Fruit fly (Drosophila melanogaster) whole organism, prepupa: Measurements from ENCODE around the gene Rfx.

Source experiments
- Blimp-1 ChIP-seq: fragments of 200-800 bp; sonication (Bioruptor generic); optimal IDR thresholded peaks from 3 replicates; lab custom pipeline; 2017; ENCODE audit warnings: missing biosample characterization, missing genetic modification characterization, mild to moderate bottlenecking, moderate library complexity, missing genetic modification reagents
- CG10631 ChIP-seq: fragments of 200-800 bp; sonication (Bioruptor generic); optimal IDR thresholded peaks from 2 replicates; lab custom pipeline; 2016; ENCODE audit warnings: missing biosample characterization, missing genetic modification characterization
- CG10669 ChIP-seq: fragments of 200-800 bp; sonication (Bioruptor generic); optimal IDR thresholded peaks from 3 replicates; lab custom pipeline; 2018; ENCODE audit warnings: missing biosample characterization, mild to moderate bottlenecking, missing genetic modification characterization, moderate library complexity
- CG11762 ChIP-seq: fragments of 200-800 bp; sonication (Bioruptor generic); optimal IDR thresholded peaks from 3 replicates; lab custom pipeline; 2016; ENCODE audit warnings: missing biosample characterization, missing genetic modification characterization; ENCODE audit not compliant: insufficient read depth
- CG15336 ChIP-seq: fragments of 200-800 bp; sonication (Bioruptor generic); IDR thresholded peaks from 2 replicates; pipeline ENCODE4 v1.3.6; 2022; ENCODE audit warnings: missing biosample characterization, missing genetic modification characterization
- CG32006 ChIP-seq: fragments of 200-800 bp; sonication (Bioruptor generic); optimal IDR thresholded peaks from 3 replicates; lab custom pipeline; 2017; ENCODE audit warnings: missing biosample characterization, mild to moderate bottlenecking, missing genetic modification characterization
- CG34406 ChIP-seq: fragments of 200-800 bp; sonication (Bioruptor generic); optimal IDR thresholded peaks from 3 replicates; lab custom pipeline; 2016; ENCODE audit warnings: missing biosample characterization, missing genetic modification characterization
- CG3919 ChIP-seq: fragments of 200-800 bp; sonication (Bioruptor generic); optimal IDR thresholded peaks from 3 replicates; lab custom pipeline; 2016; ENCODE audit warnings: missing biosample characterization, missing genetic modification characterization
- CG4318 ChIP-seq: fragments of 200-800 bp; sonication (Bioruptor generic); optimal IDR thresholded peaks from 3 replicates; lab custom pipeline; 2017; ENCODE audit warnings: missing biosample characterization, mild to moderate bottlenecking, missing genetic modification characterization
- CG6276 ChIP-seq: fragments of 200-800 bp; sonication (Bioruptor generic); optimal IDR thresholded peaks from 2 replicates; lab custom pipeline; 2017; ENCODE audit warnings: missing biosample characterization, mild to moderate bottlenecking, missing genetic modification characterization
- CG6854 ChIP-seq: fragments of 200-800 bp; sonication (Bioruptor generic); optimal IDR thresholded peaks from 2 replicates; lab custom pipeline; 2017; ENCODE audit warnings: missing biosample characterization, mild to moderate bottlenecking, missing genetic modification characterization
- CG7368 ChIP-seq: fragments of 200-800 bp; sonication (Bioruptor generic); optimal IDR thresholded peaks from 3 replicates; lab custom pipeline; 2016; ENCODE audit warnings: missing biosample characterization, missing genetic modification characterization
- CG8119 ChIP-seq: fragments of 200-800 bp; sonication (Bioruptor generic); IDR thresholded peaks from 3 replicates; pipeline ENCODE4 v1.3.6; 2022; ENCODE audit warnings: missing biosample characterization, missing genetic modification characterization
- CG8319 ChIP-seq: fragments of 200-800 bp; sonication (Bioruptor generic); optimal IDR thresholded peaks from 3 replicates; lab custom pipeline; 2016; ENCODE audit warnings: missing biosample characterization, missing genetic modification characterization
- CG9139 ChIP-seq: fragments of 200-800 bp; sonication (Bioruptor generic); optimal IDR thresholded peaks from 3 replicates; lab custom pipeline; 2017; ENCODE audit warnings: missing biosample characterization, mild to moderate bottlenecking, missing genetic modification characterization
- Eip75B ChIP-seq: fragments of 200-800 bp; sonication (Bioruptor generic); optimal IDR thresholded peaks from 3 replicates; lab custom pipeline; 2016; ENCODE audit warnings: missing biosample characterization, missing genetic modification characterization
- Eip78C ChIP-seq: fragments of 200-800 bp; sonication (Bioruptor generic); peaks from one replicate; lab custom pipeline; 2016; ENCODE audit warnings: missing biosample characterization, missing genetic modification characterization
- Eip93F ChIP-seq: fragments of 200-800 bp; sonication (Bioruptor generic); optimal IDR thresholded peaks from 2 replicates; lab custom pipeline; 2016; ENCODE audit warnings: missing biosample characterization, mild to moderate bottlenecking, missing genetic modification characterization
- Ets96B ChIP-seq: fragments of 200-800 bp; optimal IDR thresholded peaks from 2 replicates; lab custom pipeline; 2019; ENCODE audit warnings: missing biosample characterization, mild to moderate bottlenecking, missing genetic modification characterization, moderate library complexity
- Gug ChIP-seq: fragments of 200-800 bp; sonication (Bioruptor generic); IDR thresholded peaks from 2 replicates; pipeline ENCODE4 v1.3.6; 2022; ENCODE audit warnings: missing biosample characterization, missing genetic modification characterization
- Hr38 ChIP-seq: sonication (Bioruptor generic); optimal IDR thresholded peaks from 2 replicates; lab custom pipeline; 2016; ENCODE audit warnings: missing biosample characterization, missing genetic modification characterization
- Hr39 ChIP-seq: fragments of 200-800 bp; sonication (Bioruptor generic); optimal IDR thresholded peaks from 2 replicates; lab custom pipeline; 2016; ENCODE audit warnings: missing biosample characterization, missing genetic modification characterization
- Hr4 ChIP-seq: fragments of 200-800 bp; sonication (Bioruptor generic); optimal IDR thresholded peaks from 3 replicates; lab custom pipeline; 2016; ENCODE audit warnings: missing biosample characterization, missing genetic modification characterization
- Lpt ChIP-seq: fragments of 200-800 bp; sonication (Bioruptor generic); optimal IDR thresholded peaks from 3 replicates; lab custom pipeline; 2016; ENCODE audit warnings: missing biosample characterization, missing genetic modification characterization
- OdsH ChIP-seq: fragments of 200-800 bp; sonication (Bioruptor generic); optimal IDR thresholded peaks from 3 replicates; lab custom pipeline; 2016; ENCODE audit warnings: missing biosample characterization, missing genetic modification characterization
- Sox14 ChIP-seq: fragments of 200-800 bp; sonication (Bioruptor generic); optimal IDR thresholded peaks from 3 replicates; lab custom pipeline; 2016; ENCODE audit warnings: missing biosample characterization, missing genetic modification characterization
- achi ChIP-seq: fragments of 200-800 bp; sonication (Bioruptor generic); optimal IDR thresholded peaks from 3 replicates; lab custom pipeline; 2016; ENCODE audit warnings: missing biosample characterization, missing genetic modification characterization
- dac ChIP-seq: fragments of 200-800 bp; sonication (Bioruptor generic); optimal IDR thresholded peaks from 2 replicates; lab custom pipeline; 2017; ENCODE audit warnings: missing biosample characterization, mild to moderate bottlenecking, missing genetic modification characterization
- dsx ChIP-seq: fragments of 200-800 bp; optimal IDR thresholded peaks from 3 replicates; lab custom pipeline; 2019; ENCODE audit warnings: missing biosample characterization, mild to moderate bottlenecking, missing genetic modification characterization, moderate library complexity; ENCODE audit not compliant: poor library complexity, severe bottlenecking
- fkh ChIP-seq: fragments of 200-800 bp; sonication (Bioruptor generic); optimal IDR thresholded peaks from 3 replicates; lab custom pipeline; 2017; ENCODE audit warnings: missing biosample characterization, mild to moderate bottlenecking, missing genetic modification characterization, moderate library complexity
- lz ChIP-seq: fragments of 200-800 bp; sonication (Bioruptor generic); optimal IDR thresholded peaks from 3 replicates; lab custom pipeline; 2016; ENCODE audit warnings: missing biosample characterization, missing genetic modification characterization
- net ChIP-seq: fragments of 200-800 bp; sonication (Bioruptor generic); optimal IDR thresholded peaks from 3 replicates; lab custom pipeline; 2016; ENCODE audit warnings: missing biosample characterization, missing genetic modification characterization
- pdm3 ChIP-seq: fragments of 200-800 bp; sonication (Bioruptor generic); optimal IDR thresholded peaks from 3 replicates; lab custom pipeline; 2016; ENCODE audit warnings: missing biosample characterization, missing genetic modification characterization
- salr ChIP-seq, 2 experiments: fragments of 200-800 bp; sonication (Bioruptor generic); optimal IDR thresholded peaks; 3 replicates each; lab custom pipeline; 2016 to 2018; ENCODE audit warnings: missing biosample characterization in 2 of 2, missing genetic modification characterization in 2 of 2, mild to moderate bottlenecking in 1 of 2
- svp ChIP-seq: fragments of 200-800 bp; sonication (Bioruptor generic); peaks from one replicate; lab custom pipeline; 2016; ENCODE audit warnings: missing biosample characterization, missing genetic modification characterization
- topi ChIP-seq: fragments of 200-800 bp; sonication (Bioruptor generic); optimal IDR thresholded peaks from 3 replicates; lab custom pipeline; 2016; ENCODE audit warnings: missing biosample characterization, missing genetic modification characterization
- vri ChIP-seq: fragments of 200-800 bp; sonication (Bioruptor generic); optimal IDR thresholded peaks from 3 replicates; lab custom pipeline; 2016; ENCODE audit warnings: missing biosample characterization, mild to moderate bottlenecking, missing genetic modification characterization

The Rfx gene

DNA sequence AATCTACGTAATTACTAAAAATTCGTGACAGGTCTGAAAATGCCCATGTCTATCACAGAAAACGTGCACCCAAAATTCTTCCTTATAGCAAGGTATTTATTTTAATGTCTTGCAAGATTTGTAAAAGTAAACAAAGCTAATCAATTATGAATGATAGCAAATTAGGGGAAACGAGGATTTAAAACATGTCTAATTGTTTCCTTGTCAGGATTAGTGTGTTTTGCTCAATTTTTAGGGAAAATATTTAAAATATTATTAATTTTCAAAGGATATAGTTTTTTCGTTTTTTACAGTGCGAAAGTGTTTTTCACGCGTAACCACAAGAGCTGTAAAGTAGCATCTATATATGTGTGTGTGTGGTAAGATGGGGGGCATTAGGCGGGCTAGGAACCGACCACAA, 1.1 kb upstream of the Rfx start:
- no peak for TF ChIP-seq Hr38
- TF ChIP-seq Eip78C (GFP tag; lab: Kevin White, UChicago): peak; percentile 71
- no peak for TF ChIP-seq CG8119
- TF ChIP-seq fkh (GFP tag; lab: Kevin White, UChicago): no peak
- TF ChIP-seq Hr4 (GFP tag; lab: Kevin White, UChicago): peak; percentile 36
- no peak for TF ChIP-seq Lpt
- no peak for TF ChIP-seq CG3919 (GFP tag; lab: Kevin White, UChicago)
- no peak for TF ChIP-seq Hr39 (GFP tag; lab: Kevin White, UChicago)
- no peak for TF ChIP-seq CG10631
- TF ChIP-seq CG9139: no peak
- TF ChIP-seq CG34406: no peak
- TF ChIP-seq topi (GFP tag; lab: Kevin White, UChicago): no peak
- no peak for TF ChIP-seq dsx (GFP tag; lab: Kevin White, UChicago)
- no peak for TF ChIP-seq CG15336 (GFP tag; lab: Robert Waterston, UW)
- TF ChIP-seq Gug (GFP tag; lab: Robert Waterston, UW): no peak
- peak in 1 of 2 experiments; percentile 38 for TF ChIP-seq salr (GFP tag; optimal IDR thresholded peaks at IDR 0.05; lab: Kevin White, UChicago)
- no peak for TF ChIP-seq CG4318
- no peak for TF ChIP-seq svp (GFP tag; lab: Kevin White, UChicago)
- peak; percentile 50 for TF ChIP-seq CG32006 (GFP tag; lab: Kevin White, UChicago)
- peak; percentile 35 for TF ChIP-seq CG6276 (GFP tag; lab: Kevin White, UChicago)

DNA sequence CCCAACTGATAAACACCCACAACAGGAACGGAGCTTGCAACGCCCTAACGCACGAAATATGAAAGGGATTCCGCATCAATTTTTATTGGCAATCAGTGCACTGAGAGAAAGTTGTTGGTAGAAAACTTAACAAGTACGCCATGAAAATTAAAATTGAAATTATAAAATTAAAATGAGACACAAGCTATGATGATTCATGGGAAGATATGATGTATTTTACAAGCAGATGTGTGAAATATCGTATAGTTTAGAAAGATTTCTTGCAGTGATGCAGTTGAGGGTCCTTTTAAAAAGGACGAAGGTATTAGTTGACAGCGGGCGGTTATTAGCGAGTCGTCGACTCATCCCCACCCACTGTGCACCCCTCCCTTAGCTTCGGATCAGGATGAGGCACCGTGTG, 7.4 kb downstream of the Rfx start:
- TF ChIP-seq Eip75B (no peak), svp (GFP tag; lab: Kevin White, UChicago) (peak; percentile 62), Sox14 (GFP tag; lab: Kevin White, UChicago) (no peak)

- peak; percentile 90 for TF ChIP-seq svp (GFP tag; lab: Kevin White, UChicago)
- no peak for TF ChIP-seq lz (GFP tag; lab: Kevin White, UChicago)
- TF ChIP-seq OdsH (GFP tag; lab: Kevin White, UChicago): no peak
- no peak for TF ChIP-seq CG6854 (GFP tag; lab: Kevin White, UChicago)
- TF ChIP-seq CG6276 (GFP tag; lab: Kevin White, UChicago): no peak
- no peak for TF ChIP-seq Ets96B (tag; lab: Kevin White, UChicago)
These were observed 8.1 kb downstream of the Rfx start for dm6 chr3R:10369799-10370198.

DNA sequence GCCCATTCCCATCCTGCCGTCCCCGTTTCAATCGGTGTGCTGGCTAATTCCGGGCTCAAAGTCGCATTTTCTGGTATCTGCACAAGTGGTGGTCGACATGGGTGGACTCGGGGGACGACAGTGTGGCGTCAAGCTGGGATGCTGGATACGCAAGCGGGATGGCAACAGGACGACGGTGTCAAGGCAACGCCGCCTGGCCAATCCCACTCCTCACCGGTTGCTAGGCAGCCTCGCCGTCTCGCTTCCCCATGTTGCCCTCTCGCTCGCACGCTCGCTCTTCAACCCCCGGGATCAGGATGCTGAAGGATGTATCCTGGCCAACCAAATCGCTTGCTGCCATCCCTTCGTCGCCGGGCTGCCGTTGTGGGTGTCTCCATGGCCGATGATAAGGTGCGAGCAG, 9.6 kb downstream of the Rfx start:
- TF ChIP-seq CG7368 (GFP tag; lab: Kevin White, UChicago) (peak; percentile 40), net (GFP tag; lab: Kevin White, UChicago) (no peak)
- TF ChIP-seq, all 60 proteins: peak for 1

- TF ChIP-seq achi (GFP tag; lab: Kevin White, UChicago) (no peak), dac (GFP tag; lab: Kevin White, UChicago) (no peak), CG10669 (no peak), pdm3 (GFP tag; lab: Kevin White, UChicago) (no peak), Eip93F (GFP tag; lab: Kevin White, UChicago) (no peak), Lpt (no peak), lz (GFP tag; lab: Kevin White, UChicago) (no peak), Blimp-1 (no peak), vri (GFP tag; lab: Kevin White, UChicago) (no peak), CG8319 (GFP tag; lab: Kevin White, UChicago) (no peak), CG11762 (GFP tag; lab: Kevin White, UChicago) (no peak), Hr4 (GFP tag; lab: Kevin White, UChicago) (no peak)
These were observed 13.6 kb downstream of the Rfx start for dm6 chr3R:10364287-10364686.
